Worm (Caenorhabditis elegans) whole organism, L1 larva: Measurements from ENCODE around the gene str-32.

Experiments used
- egl-27 ChIP-seq, 2 experiments: fragments of 150-350 bp in 1 of 2; sonication (generic microtip); optimal IDR thresholded peaks; 3 replicates each; lab custom pipeline; 2017 to 2018; ENCODE audit warnings: missing biosample characterization in 2 of 2, missing genetic modification characterization in 2 of 2, missing genetic modification reagents in 2 of 2
- jun-1 ChIP-seq: fragments of 150-350 bp; optimal IDR thresholded peaks from 2 replicates; lab custom pipeline; 2014; ENCODE audit warnings: missing biosample characterization, missing genetic modification reagents, missing genetic modification characterization
- nhr-28 ChIP-seq: fragments of 150-350 bp; optimal IDR thresholded peaks from 2 replicates; lab custom pipeline; 2014; ENCODE audit warnings: missing biosample characterization, missing genetic modification characterization
- tlp-1 ChIP-seq: fragments of 150-350 bp; optimal IDR thresholded peaks from 2 replicates; lab custom pipeline; 2014; ENCODE audit warnings: missing biosample characterization, missing genetic modification characterization
- unc-130 ChIP-seq: fragments of 150-350 bp; optimal IDR thresholded peaks from 2 replicates; lab custom pipeline; 2017; ENCODE audit warnings: missing biosample characterization, missing genetic modification characterization, inconsistent platforms
- zag-1 ChIP-seq: fragments of 150-350 bp; optimal IDR thresholded peaks from 2 replicates; lab custom pipeline; 2014; ENCODE audit warnings: missing biosample characterization, missing genetic modification characterization
- ztf-11 ChIP-seq, 2 experiments: sonication (generic microtip); optimal IDR thresholded peaks; 2 replicates each; lab custom pipeline; 2016 to 2017; ENCODE audit warnings: missing genetic modification characterization in 2 of 2, missing biosample characterization in 1 of 2, missing compliant biosample characterization in 1 of 2

DNA sequence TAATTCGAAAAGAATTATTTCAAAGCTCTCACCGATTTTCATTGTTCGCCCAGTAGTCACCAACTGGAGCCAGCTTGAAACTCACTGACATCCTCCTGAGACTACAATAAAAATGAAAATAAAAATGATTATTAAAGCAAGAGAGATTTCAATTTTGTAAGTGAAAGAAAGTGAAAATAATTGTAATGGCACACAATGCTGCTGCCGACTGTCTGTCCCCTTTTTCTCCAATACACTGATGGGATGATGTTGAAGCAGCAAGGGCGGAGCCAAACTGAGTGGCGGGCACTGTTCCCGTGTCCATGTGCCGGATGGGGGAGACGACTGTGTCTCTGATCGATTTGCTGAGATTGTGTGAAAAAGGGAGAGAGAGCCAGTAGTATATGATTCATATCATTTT, 47.0 kb downstream of the str-32 start, which contains the start of gene C37H5.14:
- TF ChIP-seq nhr-28 (tag; lab: Kevin White, UChicago) = no peak
- no peak for TF ChIP-seq egl-27 (tag; optimal IDR thresholded peaks at IDR 0.05; lab: Kevin White, UChicago)
- no peak for TF ChIP-seq jun-1 (tag; lab: Kevin White, UChicago)
- TF ChIP-seq unc-130 (tag; lab: Kevin White, UChicago) = no peak
- no peak for TF ChIP-seq zag-1 (tag; lab: Kevin White, UChicago)
- no peak for TF ChIP-seq tlp-1 (tag; lab: Kevin White, UChicago)
- no peak for TF ChIP-seq ztf-11 (tag; optimal IDR thresholded peaks at IDR 0.05; lab: Kevin White, UChicago)
